Worm (Caenorhabditis elegans): ENCODE data around the gene ttr-13.

Gene ttr-13

DNA sequence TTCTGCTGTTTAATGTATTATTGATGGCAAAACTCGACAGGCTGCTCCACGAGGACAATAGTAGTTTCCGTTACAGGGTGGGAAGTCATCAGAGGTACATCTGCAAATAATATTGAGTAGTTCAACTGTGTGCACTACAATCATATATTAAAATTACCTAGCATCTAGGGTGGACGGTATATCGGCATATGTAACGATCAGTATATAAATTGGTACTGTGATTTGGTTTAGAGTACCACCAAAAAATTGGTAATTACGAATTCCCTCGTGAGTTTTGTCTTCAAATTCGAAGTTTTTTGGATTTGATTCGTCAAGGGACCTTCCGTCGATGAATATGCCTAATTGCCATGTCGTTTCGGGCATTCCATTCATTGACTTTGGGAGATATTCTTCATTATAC, at the start of gene ttr-13:
Gene ttr-13 (minus strand): TSS at position 101 of the 400 bp plus-strand sequence.
- TF ChIP-seq zim-3 (tag; optimal IDR thresholded peaks at IDR 0.05) = no peak
- TF ChIP-seq mcd-1 (GFP tag; IDR thresholded peaks at IDR 0.05) = no peak
- no peak for TF ChIP-seq nfya-2 (GFP tag; IDR thresholded peaks at IDR 0.05)
- TF ChIP-seq Y79H2A.3 (GFP tag; conservative IDR thresholded peaks at IDR 0.05) = no peak
- TF ChIP-seq aptf-2 (GFP tag; conservative IDR thresholded peaks at IDR 0.05) = no peak
- no peak for TF ChIP-seq B0261.1 (tag; optimal IDR thresholded peaks at IDR 0.05)
- no peak for TF ChIP-seq C06A6.2 (GFP tag; conservative IDR thresholded peaks at IDR 0.05)
- TF ChIP-seq F57A8.1 (GFP tag; optimal IDR thresholded peaks at IDR 0.05) = no peak
- no peak for TF ChIP-seq ztf-25 (GFP tag; IDR thresholded peaks at IDR 0.05)
- TF ChIP-seq mxl-1 (tag; optimal IDR thresholded peaks at IDR 0.05) = no peak

- no peak for TF ChIP-seq T07F8.4 (tag; optimal IDR thresholded peaks at IDR 0.05)
- no peak for TF ChIP-seq nhr-80 (tag; optimal IDR thresholded peaks at IDR 0.05)
- TF ChIP-seq ccch-3 (GFP tag; optimal IDR thresholded peaks at IDR 0.05) = no peak
- TF ChIP-seq bed-1 (GFP tag; IDR thresholded peaks at IDR 0.05) = no peak
- no peak for TF ChIP-seq nhr-120 (GFP tag; IDR thresholded peaks at IDR 0.05)
- no peak for TF ChIP-seq lin-54 (GFP tag; optimal IDR thresholded peaks at IDR 0.05)
- no peak for TF ChIP-seq aptf-2 (GFP tag; conservative IDR thresholded peaks at IDR 0.05)
- TF ChIP-seq sdz-38 (tag; optimal IDR thresholded peaks at IDR 0.05) = no peak
- TF ChIP-seq ceh-91 (GFP tag; IDR thresholded peaks at IDR 0.05) = no peak
- no peak for TF ChIP-seq him-1 (tag; optimal IDR thresholded peaks at IDR 0.05)
- TF ChIP-seq nfya-2 (GFP tag; IDR thresholded peaks at IDR 0.05) = no peak
- TF ChIP-seq ekl-4 (GFP tag; IDR thresholded peaks at IDR 0.05) = no peak
- TF ChIP-seq mes-4 (tag; optimal IDR thresholded peaks at IDR 0.05) = no peak
- TF ChIP-seq K12H6.12 (tag; optimal IDR thresholded peaks at IDR 0.05) = no peak
- no peak for TF ChIP-seq efl-1 (GFP tag; optimal IDR thresholded peaks at IDR 0.05)
- TF ChIP-seq lin-26 (GFP tag; IDR thresholded peaks at IDR 0.05) = no peak
- no peak for TF ChIP-seq nfya-1 (tag; optimal IDR thresholded peaks at IDR 0.05; ENCODE audit: borderline replicate concordance, insufficient read depth)
- TF ChIP-seq K11D2.4 (GFP tag; IDR thresholded peaks at IDR 0.05) = no peak
- TF ChIP-seq fkh-3 (tag; optimal IDR thresholded peaks at IDR 0.05) = no peak
These were observed 48.6 kb upstream of the ttr-13 start, which contains the start of gene klf-2 for ce11 chrV:20685383-20685782. klf-2 (plus strand) TSS chrV:20685683.

DNA sequence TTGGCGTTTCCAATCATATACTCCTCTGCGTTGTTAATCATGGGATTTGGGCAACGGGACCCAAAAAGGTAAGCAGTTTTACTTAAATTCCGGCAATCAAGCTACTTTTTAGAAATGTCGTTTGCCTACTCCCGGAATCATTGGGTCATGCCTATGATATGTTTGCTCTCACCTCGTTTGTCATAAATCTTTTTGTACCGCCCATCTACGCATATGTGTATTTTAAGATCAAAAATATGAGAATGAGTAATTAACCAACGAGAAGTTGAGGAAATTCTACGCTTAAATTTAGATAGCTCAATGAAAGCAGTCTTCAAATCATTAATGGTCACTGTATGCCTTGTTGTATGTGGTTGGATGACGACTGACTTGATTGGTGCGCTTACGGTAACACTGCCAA, 45.6 kb upstream of the ttr-13 start:
- TF ChIP-seq hlh-12 (tag; optimal IDR thresholded peaks at IDR 0.05) = no peak
- no peak for TF ChIP-seq dpff-1 (tag; optimal IDR thresholded peaks at IDR 0.05)
- TF ChIP-seq C17E4.6 (GFP tag; IDR thresholded peaks at IDR 0.05) = no peak
- no peak for TF ChIP-seq mcd-1 (GFP tag; IDR thresholded peaks at IDR 0.05)
- no peak for TF ChIP-seq ceh-91 (GFP tag; IDR thresholded peaks at IDR 0.05)
- no peak for TF ChIP-seq lin-54 (GFP tag; optimal IDR thresholded peaks at IDR 0.05)
- TF ChIP-seq hlh-26 (GFP tag; conservative IDR thresholded peaks at IDR 0.05) = no peak
- TF ChIP-seq ztf-6 (GFP tag; IDR thresholded peaks at IDR 0.05) = no peak
- TF ChIP-seq snpc-1.3 (tag; optimal IDR thresholded peaks at IDR 0.05; ENCODE audit: insufficient read depth) = no peak
- TF ChIP-seq pbrm-1 (GFP tag; IDR thresholded peaks at IDR 0.05) = no peak
- no peak for TF ChIP-seq rcor-1 (GFP tag; IDR thresholded peaks at IDR 0.05)
- TF ChIP-seq F39B2.1 (GFP tag; IDR thresholded peaks at IDR 0.05) = no peak

- TF ChIP-seq F57C9.4 (tag; optimal IDR thresholded peaks at IDR 0.05) (no peak), hmg-1.2 (GFP tag; IDR thresholded peaks at IDR 0.05) (peak; percentile 23; the same call in 1 of the 2 replicates), egl-44 (GFP tag; IDR thresholded peaks at IDR 0.05) (no peak), ceh-58 (GFP tag; IDR thresholded peaks at IDR 0.05) (no peak), snpc-1.1 (tag; optimal IDR thresholded peaks at IDR 0.05; ENCODE audit: insufficient read depth) (peak; percentile 69), rec-8 (tag; optimal IDR thresholded peaks at IDR 0.05) (no peak), bed-1 (GFP tag; IDR thresholded peaks at IDR 0.05) (no peak), aptf-2 (GFP tag; conservative IDR thresholded peaks at IDR 0.05) (no peak), athp-1 (tag; optimal IDR thresholded peaks at IDR 0.05) (no peak), pbrm-1 (GFP tag; IDR thresholded peaks at IDR 0.05) (no peak), ztf-26 (tag; optimal IDR thresholded peaks at IDR 0.05) (no peak), F23B12.7 (tag; optimal IDR thresholded peaks at IDR 0.05; ENCODE audit: insufficient read depth) (no peak), F37B4.10 (GFP tag; IDR thresholded peaks at IDR 0.05) (no peak)
These were observed 45.1 kb upstream of the ttr-13 start for ce11 chrV:20681824-20682223.

Data from whole organism, young adult.